Worm (Caenorhabditis elegans): ENCODE measurements around the gene srw-67.

DNA sequence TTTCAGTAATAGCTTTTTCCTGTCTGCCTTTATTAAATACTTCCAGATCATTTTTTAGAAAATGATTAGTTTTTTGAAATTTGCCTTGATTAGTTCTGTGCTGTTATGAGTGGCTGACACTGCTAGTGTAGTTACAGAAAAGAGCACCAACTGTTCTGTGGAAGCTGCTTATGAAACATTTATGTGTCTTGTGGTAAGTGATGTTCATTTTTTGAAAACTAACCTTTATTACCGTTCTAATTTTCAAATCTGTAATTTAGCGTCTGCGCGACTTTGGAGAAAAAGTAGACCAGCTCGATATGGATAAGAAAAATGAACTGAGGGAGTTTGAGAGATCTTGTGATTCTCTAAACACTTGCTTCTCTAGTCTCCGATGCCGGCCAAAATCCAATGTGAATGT is 47.9 kb upstream of the srw-67 start, which contains the start of gene srj-14:
- TF ChIP-seq ama-1 (optimal IDR thresholded peaks at IDR 0.05): no peak
- TF ChIP-seq ceh-36 (tag; optimal IDR thresholded peaks at IDR 0.05): no peak
